Fruit fly (Drosophila melanogaster): ENCODE results near the gene Vps24.
A peak's percentile ranks its signal among the peaks of the same experiment; 100 is the strongest.

Gene Vps24

dm6 chr3R:4319507-4320138 lies 8.9 kb upstream of the Vps24 start, which contains the start of gene CG9795:
Gene CG9795, plus strand, starts transcription at chr3R:4319683.
- TF ChIP-seq foxo (GFP tag; optimal IDR thresholded peaks at IDR 0.05) (no peak), lola (GFP tag; optimal IDR thresholded peaks at IDR 0.05) (no peak), OdsH (GFP tag; optimal IDR thresholded peaks at IDR 0.05) (peak; percentile 37), Myc (optimal IDR thresholded peaks at IDR 0.05) (no peak), br (GFP tag; optimal IDR thresholded peaks at IDR 0.05) (peak; percentile 32), Rel (GFP tag; optimal IDR thresholded peaks at IDR 0.05) (no peak), Rel (tag; optimal IDR thresholded peaks at IDR 0.05) (peak; percentile 46), jim (GFP tag; optimal IDR thresholded peaks at IDR 0.05) (no peak), Vsx2 (GFP tag; optimal IDR thresholded peaks at IDR 0.05; ENCODE audit: partially characterized antibody) (no peak), Hr83 (GFP tag; optimal IDR thresholded peaks at IDR 0.05; ENCODE audit: poor library complexity, severe bottlenecking) (peak; percentile 30), Jra (GFP tag; optimal IDR thresholded peaks at IDR 0.05) (peak; percentile 27), dmrt93B (GFP tag; optimal IDR thresholded peaks at IDR 0.05) (no peak)

DNA sequence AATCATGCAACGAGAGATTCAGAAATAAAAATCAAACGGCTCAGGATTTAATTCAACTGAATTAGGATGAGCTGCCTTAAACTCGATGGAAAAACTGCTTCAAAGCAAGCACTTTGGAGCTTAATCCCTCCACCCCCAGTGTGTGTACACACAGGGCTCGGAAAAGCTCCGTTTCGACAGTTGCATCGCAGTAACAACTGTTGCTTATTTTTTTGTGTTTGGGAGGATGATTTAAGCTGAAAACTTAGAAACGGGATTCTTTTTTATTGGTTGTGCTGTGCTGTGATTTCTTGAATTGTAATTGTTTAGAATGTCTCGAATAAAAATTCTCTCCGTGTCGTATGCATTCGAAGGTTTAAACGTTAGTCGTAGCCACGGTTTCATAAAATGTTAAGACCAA lies 8.3 kb upstream of the Vps24 start, which contains the start of gene Syt14:
Syt14 (minus strand) TSS at position 71 of the 400 bp plus-strand sequence.
- TF ChIP-seq jim (GFP tag; optimal IDR thresholded peaks at IDR 0.05) (no peak), CrebA (GFP tag; optimal IDR thresholded peaks at IDR 0.05; ENCODE audit: borderline replicate concordance) (no peak), sv (GFP tag; optimal IDR thresholded peaks at IDR 0.05) (no peak), CG32264 (GFP tag; optimal IDR thresholded peaks at IDR 0.05) (no peak), Vsx2 (GFP tag; optimal IDR thresholded peaks at IDR 0.05; ENCODE audit: partially characterized antibody) (no peak), pan (optimal IDR thresholded peaks at IDR 0.05) (no peak), GATAd (GFP tag; optimal IDR thresholded peaks at IDR 0.05) (no peak), usp (GFP tag; optimal IDR thresholded peaks at IDR 0.05) (no peak), OdsH (GFP tag; optimal IDR thresholded peaks at IDR 0.05) (no peak), Abd-B (GFP tag; optimal IDR thresholded peaks at IDR 0.05) (no peak), psq (GFP tag; optimal IDR thresholded peaks at IDR 0.05) (no peak), Myc (optimal IDR thresholded peaks at IDR 0.05) (no peak), rgr (GFP tag; optimal IDR thresholded peaks at IDR 0.05) (no peak), brk (GFP tag; optimal IDR thresholded peaks at IDR 0.05) (no peak), h (GFP tag; optimal IDR thresholded peaks at IDR 0.05) (no peak), N (GFP tag; optimal IDR thresholded peaks at IDR 0.05) (no peak), Dfd (GFP tag; optimal IDR thresholded peaks at IDR 0.05) (no peak), woc (GFP tag; optimal IDR thresholded peaks at IDR 0.05) (no peak), Mio (GFP tag; optimal IDR thresholded peaks at IDR 0.05) (no peak)

dm6 chr3R:4318589-4318988 lies 7.8 kb upstream of the Vps24 start:
- TF ChIP-seq dl (GFP tag; optimal IDR thresholded peaks at IDR 0.05; ENCODE audit: insufficient read depth in 1 of 2, partially characterized antibody in 2 of 2) (no peak), pan (optimal IDR thresholded peaks at IDR 0.05) (no peak), Dfd (GFP tag; optimal IDR thresholded peaks at IDR 0.05) (no peak), Hnf4 (GFP tag; optimal IDR thresholded peaks at IDR 0.05) (no peak), h (GFP tag; optimal IDR thresholded peaks at IDR 0.05) (no peak), rgr (GFP tag; optimal IDR thresholded peaks at IDR 0.05) (no peak), usp (GFP tag; optimal IDR thresholded peaks at IDR 0.05) (no peak), GATAd (GFP tag; optimal IDR thresholded peaks at IDR 0.05) (no peak), Dif (GFP tag; optimal IDR thresholded peaks at IDR 0.05; ENCODE audit: partially characterized antibody) (no peak), Mio (GFP tag; optimal IDR thresholded peaks at IDR 0.05) (no peak), foxo (GFP tag; optimal IDR thresholded peaks at IDR 0.05) (no peak), psq (GFP tag; optimal IDR thresholded peaks at IDR 0.05) (no peak), HLH106 (tag; optimal IDR thresholded peaks at IDR 0.05) (no peak), sage (GFP tag; optimal IDR thresholded peaks at IDR 0.05) (no peak), OdsH (GFP tag; optimal IDR thresholded peaks at IDR 0.05) (no peak)

dm6 chr3R:4311067-4311723 lies 448 bp upstream of the Vps24 start, which contains the start of gene Suv3:
Gene Suv3, plus strand, starts transcription at chr3R:4311555.
- TF ChIP-seq sv (GFP tag; optimal IDR thresholded peaks at IDR 0.05) (no peak), foxo (GFP tag; optimal IDR thresholded peaks at IDR 0.05) (no peak), tai (GFP tag; optimal IDR thresholded peaks at IDR 0.05) (no peak), ey (GFP tag; optimal IDR thresholded peaks at IDR 0.05) (no peak), sage (GFP tag; optimal IDR thresholded peaks at IDR 0.05) (no peak), Dif (GFP tag; optimal IDR thresholded peaks at IDR 0.05; ENCODE audit: partially characterized antibody) (no peak), Dfd (GFP tag; optimal IDR thresholded peaks at IDR 0.05) (no peak), Myc (optimal IDR thresholded peaks at IDR 0.05) (no peak), jim (GFP tag; optimal IDR thresholded peaks at IDR 0.05) (no peak), CrebA (GFP tag; optimal IDR thresholded peaks at IDR 0.05; ENCODE audit: borderline replicate concordance) (no peak), Abd-B (GFP tag; optimal IDR thresholded peaks at IDR 0.05) (no peak), dmrt93B (GFP tag; optimal IDR thresholded peaks at IDR 0.05) (no peak), Vsx2 (GFP tag; optimal IDR thresholded peaks at IDR 0.05; ENCODE audit: partially characterized antibody) (no peak), OdsH (GFP tag; optimal IDR thresholded peaks at IDR 0.05) (no peak), lola (GFP tag; optimal IDR thresholded peaks at IDR 0.05) (no peak), HLH106 (tag; optimal IDR thresholded peaks at IDR 0.05) (peak; percentile 69), GATAd (GFP tag; optimal IDR thresholded peaks at IDR 0.05) (no peak), Rel (GFP tag; optimal IDR thresholded peaks at IDR 0.05) (no peak), Rel (tag; optimal IDR thresholded peaks at IDR 0.05) (peak; percentile 33), usp (GFP tag; optimal IDR thresholded peaks at IDR 0.05) (no peak), psq (GFP tag; optimal IDR thresholded peaks at IDR 0.05) (peak; percentile 34), br (GFP tag; optimal IDR thresholded peaks at IDR 0.05) (no peak), Sp1 (GFP tag; optimal IDR thresholded peaks at IDR 0.05) (peak; percentile 41), CG32264 (GFP tag; optimal IDR thresholded peaks at IDR 0.05) (no peak), N (GFP tag; optimal IDR thresholded peaks at IDR 0.05) (no peak), fru (GFP tag; optimal IDR thresholded peaks at IDR 0.05) (no peak), rgr (GFP tag; optimal IDR thresholded peaks at IDR 0.05) (no peak), Hnf4 (GFP tag; optimal IDR thresholded peaks at IDR 0.05) (no peak), pan (optimal IDR thresholded peaks at IDR 0.05) (no peak)

All from whole organism, wandering third instar larva.